Fruit fly (Drosophila melanogaster) whole organism, wandering third instar larva: ENCODE results near the gene noc.

ENCODE experiments used
- Abd-B ChIP-seq: fragments of >200 bp; optimal IDR thresholded peaks from 2 replicates; lab custom pipeline; 2017; ENCODE audit warnings: missing biosample characterization, missing genetic modification characterization
- CG32264 ChIP-seq: fragments of 200-800 bp; sonication (Bioruptor generic); optimal IDR thresholded peaks from 2 replicates; lab custom pipeline; 2016; ENCODE audit warnings: missing biosample characterization, missing genetic modification characterization
- CrebA ChIP-seq: fragments of 200-800 bp; sonication (Bioruptor generic); optimal IDR thresholded peaks from 2 replicates; lab custom pipeline; 2016; ENCODE audit warnings: missing biosample characterization, mild to moderate bottlenecking, missing genetic modification characterization, borderline replicate concordance
- Dfd ChIP-seq: fragments of >200 bp; optimal IDR thresholded peaks from 2 replicates; lab custom pipeline; 2017; ENCODE audit warnings: missing biosample characterization, missing genetic modification characterization
- Dif ChIP-seq: fragments of 200-275, 200-300 bp; sonication (Bioruptor generic); optimal IDR thresholded peaks from 2 replicates; lab custom pipeline; 2018; ENCODE audit warnings: missing biosample characterization, missing genetic modification characterization; ENCODE audit not compliant: partially characterized antibody
- Hnf4 ChIP-seq: fragments of 200-800 bp; sonication (Bioruptor generic); optimal IDR thresholded peaks from 2 replicates; lab custom pipeline; 2016; ENCODE audit warnings: missing biosample characterization, mild to moderate bottlenecking, missing genetic modification characterization
- Hr78 ChIP-seq: fragments of >200 bp; optimal IDR thresholded peaks from 2 replicates; lab custom pipeline; 2017; ENCODE audit warnings: missing biosample characterization, missing genetic modification characterization
- Hr83 ChIP-seq: fragments of 200-300 bp; sonication (Bioruptor generic); optimal IDR thresholded peaks from 2 replicates; lab custom pipeline; 2016; ENCODE audit warnings: missing biosample characterization, mild to moderate bottlenecking, missing genetic modification characterization, moderate library complexity; ENCODE audit not compliant: poor library complexity, severe bottlenecking
- Mio ChIP-seq: sonication (Bioruptor generic); optimal IDR thresholded peaks from 2 replicates; lab custom pipeline; 2016; ENCODE audit warnings: missing biosample characterization, missing genetic modification characterization
- N ChIP-seq: fragments of >200 bp; optimal IDR thresholded peaks from 2 replicates; lab custom pipeline; 2018; ENCODE audit warnings: missing biosample characterization, missing external identifiers, missing genetic modification characterization
- Rel ChIP-seq, 2 experiments: fragments of 200-800 bp; sonication (Bioruptor generic) in 1 of 2; optimal IDR thresholded peaks; 2 replicates in 1 of 2; 3 replicates in 1 of 2; lab custom pipeline; 2016 to 2019; ENCODE audit warnings: mild to moderate bottlenecking in 2 of 2, missing biosample characterization in 2 of 2, missing genetic modification characterization in 2 of 2, moderate library complexity in 1 of 2
- Vsx2 ChIP-seq: fragments of 200-300, 225-300 bp; sonication (Bioruptor generic); optimal IDR thresholded peaks from 2 replicates; lab custom pipeline; 2018; ENCODE audit warnings: missing biosample characterization, missing genetic modification characterization; ENCODE audit not compliant: partially characterized antibody
- br ChIP-seq: fragments of 200-800 bp; sonication (Bioruptor generic); optimal IDR thresholded peaks from 2 replicates; lab custom pipeline; 2016; ENCODE audit warnings: missing biosample characterization, missing genetic modification characterization
- brk ChIP-seq: fragments of 200-800 bp; sonication (Bioruptor generic); optimal IDR thresholded peaks from 2 replicates; lab custom pipeline; 2016; ENCODE audit warnings: missing biosample characterization, mild to moderate bottlenecking, missing genetic modification characterization
- dl ChIP-seq, 2 experiments: fragments of 175-275, 200-275 bp in 1 of 2; fragments of 200-275 bp in 1 of 2; sonication (Bioruptor generic); optimal IDR thresholded peaks; lab custom pipeline; 2018; ENCODE audit warnings: mild to moderate bottlenecking in 2 of 2, missing biosample characterization in 2 of 2, missing genetic modification characterization in 2 of 2, moderate library complexity in 2 of 2; ENCODE audit not compliant: partially characterized antibody in 2 of 2, insufficient read depth in 1 of 2
- dsf ChIP-seq: sonication (Bioruptor generic); optimal IDR thresholded peaks from 2 replicates; lab custom pipeline; 2016; ENCODE audit warnings: missing biosample characterization, missing genetic modification characterization, borderline replicate concordance
- ey ChIP-seq: fragments of 200-800 bp; sonication (Bioruptor generic); optimal IDR thresholded peaks from 2 replicates; lab custom pipeline; 2016; ENCODE audit warnings: missing biosample characterization, missing genetic modification characterization
- foxo ChIP-seq, 2 experiments: fragments of 200-800 bp; sonication (Bioruptor generic); optimal IDR thresholded peaks; 2 replicates in 1 of 2; 3 replicates in 1 of 2; lab custom pipeline; 2016 to 2017; ENCODE audit warnings: missing biosample characterization in 2 of 2, missing genetic modification characterization in 2 of 2
- fru ChIP-seq: fragments of 200-800 bp; sonication (Bioruptor generic); optimal IDR thresholded peaks from 3 replicates; lab custom pipeline; 2016; ENCODE audit warnings: missing biosample characterization, mild to moderate bottlenecking, missing genetic modification characterization
- h ChIP-seq: fragments of 200-800 bp; sonication (Bioruptor generic); optimal IDR thresholded peaks from 3 replicates; lab custom pipeline; 2016; ENCODE audit warnings: missing biosample characterization, mild to moderate bottlenecking, missing genetic modification characterization
- jim ChIP-seq: fragments of 175-275, 200-325 bp; sonication (Bioruptor generic); optimal IDR thresholded peaks from 2 replicates; lab custom pipeline; 2016; ENCODE audit warnings: missing biosample characterization, mild to moderate bottlenecking, missing genetic modification characterization
- lola ChIP-seq: fragments of >200 bp; optimal IDR thresholded peaks from 2 replicates; lab custom pipeline; 2017; ENCODE audit warnings: missing biosample characterization, missing genetic modification characterization
- pan ChIP-seq: fragments of >200 bp; optimal IDR thresholded peaks from 2 replicates; lab custom pipeline; 2017
- psq ChIP-seq: fragments of 200-800 bp; sonication (Bioruptor generic); optimal IDR thresholded peaks from 3 replicates; lab custom pipeline; 2017; ENCODE audit warnings: missing biosample characterization, mild to moderate bottlenecking, missing genetic modification characterization, moderate library complexity
- sv ChIP-seq: fragments of 200-800 bp; sonication (Bioruptor generic); optimal IDR thresholded peaks from 3 replicates; lab custom pipeline; 2016; ENCODE audit warnings: missing biosample characterization, missing genetic modification characterization
- tai ChIP-seq: sonication (Bioruptor generic); optimal IDR thresholded peaks from 2 replicates; lab custom pipeline; 2016; ENCODE audit warnings: missing biosample characterization, missing genetic modification characterization
- usp ChIP-seq: fragments of >200 bp; optimal IDR thresholded peaks from 2 replicates; lab custom pipeline; 2017; ENCODE audit warnings: missing biosample characterization, missing genetic modification characterization

Gene noc

DNA sequence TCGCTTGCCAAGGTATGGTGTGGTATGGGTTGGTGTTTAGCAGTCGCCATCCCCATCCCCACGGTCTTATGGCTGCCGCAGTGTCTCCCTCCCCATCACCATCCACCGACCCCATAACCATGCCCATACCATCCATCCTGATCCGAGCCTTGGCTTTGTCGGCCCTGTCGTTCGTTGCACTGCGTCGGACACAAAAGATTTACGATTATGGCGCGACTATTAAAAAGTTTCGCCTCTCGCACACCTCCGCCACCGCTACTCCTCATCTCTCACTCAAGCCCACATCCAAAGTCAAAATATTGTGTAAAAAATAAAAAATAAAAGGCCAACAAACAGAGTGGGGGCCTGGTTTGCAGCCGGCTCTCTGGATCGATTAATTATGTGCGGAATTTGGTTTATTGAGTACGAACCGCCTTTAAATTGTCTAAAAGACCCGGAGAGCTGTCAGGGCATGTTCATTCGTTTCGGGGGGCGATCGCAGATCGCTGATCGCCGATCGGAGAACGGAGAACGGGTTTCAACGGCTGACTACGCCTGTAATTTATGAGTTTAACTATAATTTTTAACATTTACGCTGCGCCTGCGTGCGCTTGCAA lies 40.7 kb downstream of the noc start (continued):
- TF ChIP-seq foxo (GFP tag; optimal IDR thresholded peaks at IDR 0.05; lab: Kevin White, UChicago) = peak in 1 of 2 experiments; percentile 6
- TF ChIP-seq Mio = no peak
- no peak for TF ChIP-seq Vsx2 (GFP tag; lab: Kevin White, UChicago)
- no peak for TF ChIP-seq Hnf4
- no peak for TF ChIP-seq dl (GFP tag; optimal IDR thresholded peaks at IDR 0.05; lab: Kevin White, UChicago; ENCODE audit: insufficient read depth in 1 of 2, partially characterized antibody in 2 of 2)
- no peak for TF ChIP-seq CG32264 (GFP tag; lab: Kevin White, UChicago)
- TF ChIP-seq Dif = no peak

DNA sequence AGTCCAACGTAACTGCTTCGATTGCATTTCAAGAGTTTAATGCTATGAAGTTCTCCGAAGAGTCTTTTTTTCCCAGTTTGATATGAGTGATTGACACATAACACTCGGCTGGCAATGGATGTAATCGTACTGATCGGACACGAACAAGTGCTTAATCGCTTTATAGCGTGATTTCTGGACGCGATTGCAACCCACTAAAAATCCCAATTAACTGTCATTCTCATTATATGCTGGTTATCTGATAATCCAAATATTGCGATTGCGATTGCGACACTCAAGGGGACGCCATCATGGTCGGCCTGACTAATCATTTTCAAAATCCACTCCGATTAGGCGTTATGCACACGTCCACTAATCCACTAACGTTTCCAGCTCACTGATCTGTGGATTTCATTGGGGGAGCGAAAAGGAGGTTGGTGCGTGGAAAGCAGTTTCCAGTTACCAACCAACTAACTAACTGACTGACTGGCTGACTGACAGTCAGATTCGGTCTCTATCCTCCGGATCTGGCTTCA lies 42.2 kb downstream of the noc start:
- TF ChIP-seq Hr83 (no peak), N (GFP tag; lab: Kevin White, UChicago) (no peak), Dfd (GFP tag; lab: Kevin White, UChicago) (no peak), foxo (GFP tag; optimal IDR thresholded peaks at IDR 0.05; lab: Kevin White, UChicago) (no peak), sv (GFP tag; lab: Kevin White, UChicago) (no peak), psq (GFP tag; lab: Kevin White, UChicago) (no peak), usp (GFP tag; lab: Kevin White, UChicago) (no peak), ey (GFP tag; lab: Kevin White, UChicago) (no peak), Mio (no peak), br (GFP tag; lab: Kevin White, UChicago) (no peak)

DNA sequence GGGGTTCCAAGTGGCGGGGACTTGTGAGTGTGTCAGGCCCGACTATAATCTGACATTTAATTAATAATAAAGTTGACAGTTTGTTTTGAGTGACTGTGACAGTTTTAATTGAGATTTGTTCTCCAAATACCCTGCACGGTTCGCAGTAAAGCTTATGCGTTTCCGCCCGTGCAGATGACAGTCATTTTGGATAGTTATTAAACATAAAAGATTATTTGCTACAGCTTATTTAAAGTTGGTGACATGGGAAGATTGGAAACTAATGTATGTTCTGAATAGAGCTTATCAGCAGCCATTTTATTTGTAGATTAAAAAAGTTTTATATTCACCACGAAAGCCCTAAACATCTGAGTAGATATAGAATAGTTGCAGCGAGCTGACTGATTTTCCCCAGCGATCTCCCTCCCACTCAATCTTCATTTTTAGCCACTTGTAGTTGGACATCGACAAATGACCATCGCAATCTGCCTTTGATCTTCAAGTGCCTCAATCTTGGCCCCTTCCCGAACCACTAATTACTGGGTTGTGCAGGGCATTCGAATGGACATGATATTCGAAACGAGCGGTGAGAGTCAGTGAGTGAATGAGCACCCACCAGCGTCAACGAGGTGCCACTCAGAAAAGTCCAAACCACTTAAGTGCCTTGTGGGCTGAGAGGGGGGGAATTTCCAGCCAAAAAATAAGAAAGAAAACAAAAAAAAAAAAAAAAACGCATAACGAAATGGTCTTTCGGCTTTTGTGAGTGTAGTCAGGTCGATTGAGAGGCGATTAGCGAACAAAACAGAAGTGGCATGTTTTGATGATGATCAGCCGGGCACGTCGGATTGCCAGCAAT lies 43.0 kb downstream of the noc start:
- TF ChIP-seq fru (no peak), h (GFP tag; lab: Kevin White, UChicago) (peak; percentile 25), Mio (no peak), ey (GFP tag; lab: Kevin White, UChicago) (no peak), Vsx2 (GFP tag; lab: Kevin White, UChicago) (peak; percentile 14), sv (GFP tag; lab: Kevin White, UChicago) (no peak), br (GFP tag; lab: Kevin White, UChicago) (no peak), foxo (GFP tag; optimal IDR thresholded peaks at IDR 0.05; lab: Kevin White, UChicago) (no peak), CrebA (no peak), Hr78 (no peak), jim (GFP tag; lab: Kevin White, UChicago) (peak; percentile 83), pan (lab: Kevin White, UChicago) (no peak), N (GFP tag; lab: Kevin White, UChicago) (no peak), CG32264 (GFP tag; lab: Kevin White, UChicago) (no peak), lola (GFP tag; lab: Kevin White, UChicago) (no peak)

DNA sequence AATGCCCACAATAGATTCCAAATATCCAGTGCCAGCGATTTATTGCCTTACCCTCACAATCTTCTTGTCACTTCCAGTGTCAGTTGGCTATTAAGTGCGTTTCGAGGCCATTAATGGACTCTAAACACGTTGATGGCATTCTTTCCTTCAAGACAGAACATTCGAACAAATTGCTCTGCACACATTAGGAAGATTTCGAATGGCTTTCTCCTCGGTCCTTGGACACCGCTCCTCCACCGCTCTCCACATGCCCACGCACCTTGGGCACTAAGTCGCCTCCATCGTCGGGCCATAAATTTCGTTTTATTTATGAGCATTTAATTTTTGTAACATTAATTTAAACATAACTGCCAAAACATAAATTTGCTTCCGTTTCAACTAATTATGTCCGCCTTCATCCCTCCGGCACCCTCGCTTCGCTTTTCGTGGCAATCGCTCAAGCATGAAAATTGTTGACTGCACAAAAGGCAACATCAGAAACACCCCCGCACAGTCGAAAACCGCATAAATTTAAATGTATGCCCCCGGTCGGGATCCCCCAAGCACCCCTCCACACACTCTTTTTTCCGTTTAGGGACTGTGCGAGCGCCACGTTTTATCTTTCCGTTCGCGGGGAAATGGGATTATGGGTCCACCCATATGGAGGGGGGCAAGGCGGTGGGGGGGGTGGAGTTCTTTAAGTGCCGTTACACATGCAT lies 46.2 kb downstream of the noc start:
- no peak for TF ChIP-seq Rel (GFP tag; optimal IDR thresholded peaks at IDR 0.05; lab: Kevin White, UChicago)
- peak; percentile 11 for TF ChIP-seq Rel (tag; optimal IDR thresholded peaks at IDR 0.05; lab: Kevin White, UChicago)
- no peak for TF ChIP-seq Hnf4
- TF ChIP-seq dsf (GFP tag; lab: Kevin White, UChicago) = no peak
- TF ChIP-seq Vsx2 (GFP tag; lab: Kevin White, UChicago) = no peak
- TF ChIP-seq, all 38 proteins: peak for 1

DNA sequence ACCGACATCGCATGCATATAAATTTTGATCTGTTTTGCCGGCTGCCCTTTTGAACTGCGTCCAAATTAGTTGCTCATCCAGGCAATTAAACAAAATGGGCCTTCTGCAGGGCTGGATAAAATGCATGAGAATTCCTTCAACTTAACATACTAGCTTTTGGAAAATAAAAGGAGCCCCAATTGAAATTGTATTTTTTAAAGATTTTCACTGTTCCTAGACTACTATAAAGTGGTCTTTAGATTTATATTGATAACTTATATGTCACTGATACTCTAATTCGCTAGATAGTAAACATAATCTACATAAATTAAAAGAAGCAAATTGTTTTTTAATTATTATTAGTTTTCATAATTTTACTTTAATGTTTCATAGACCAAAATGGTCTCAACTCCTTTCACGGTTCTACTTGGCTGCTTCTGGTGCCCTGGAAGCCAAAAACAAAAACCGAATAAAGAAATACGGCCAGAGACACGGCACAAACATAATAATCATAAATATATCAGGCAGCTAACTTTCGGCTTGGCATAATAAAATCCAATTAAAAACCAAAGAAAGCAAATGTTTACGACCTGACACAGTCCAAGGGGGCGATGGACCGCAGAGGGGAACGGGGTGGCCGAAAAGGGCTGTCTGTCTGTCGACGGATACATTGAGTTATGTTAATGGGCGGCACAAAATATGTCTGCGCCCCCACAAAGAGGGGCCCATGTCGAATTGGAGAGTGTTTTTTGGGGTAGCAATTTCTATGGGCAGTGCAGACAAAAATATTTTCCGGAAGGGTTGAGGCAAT lies 47.0 kb downstream of the noc start:
- no peak for TF ChIP-seq fru
- no peak for TF ChIP-seq Abd-B (GFP tag; lab: Kevin White, UChicago)
- TF ChIP-seq jim (GFP tag; lab: Kevin White, UChicago) = no peak
- no peak for TF ChIP-seq brk
- TF ChIP-seq tai (GFP tag; lab: Kevin White, UChicago) = no peak
- TF ChIP-seq CG32264 (GFP tag; lab: Kevin White, UChicago) = no peak
